Fruit fly (Drosophila melanogaster) whole organism, embryonic: ENCODE data around the gene CG32099.

Experiments used
- Asciz ChIP-seq: fragments of 200-800 bp; sonication (Bioruptor generic); optimal IDR thresholded peaks from 2 replicates; lab custom pipeline; 2017; ENCODE audit warnings: missing biosample characterization, mild to moderate bottlenecking, missing genetic modification characterization, missing genetic modification reagents
- Atf-2 ChIP-seq: fragments of 200-800 bp; sonication (Bioruptor generic); optimal IDR thresholded peaks from 2 replicates; lab custom pipeline; 2016; ENCODE audit warnings: missing biosample characterization, missing genetic modification characterization
- Bdp1 ChIP-seq: fragments of 200-800 bp; sonication (Bioruptor generic); optimal IDR thresholded peaks from 3 replicates; lab custom pipeline; 2016; ENCODE audit warnings: missing biosample characterization, missing genetic modification characterization
- BtbVII ChIP-seq: fragments of 200-800 bp; sonication (Bioruptor generic); optimal IDR thresholded peaks from 3 replicates; lab custom pipeline; 2017; ENCODE audit warnings: missing biosample characterization, mild to moderate bottlenecking, missing genetic modification characterization
- CG10147 ChIP-seq: fragments of 200-800 bp; sonication (Bioruptor generic); optimal IDR thresholded peaks from 2 replicates; lab custom pipeline; 2019; ENCODE audit warnings: missing biosample characterization, mild to moderate bottlenecking, missing genetic modification characterization, moderate library complexity
- CG10462 ChIP-seq: fragments of 200-800 bp; sonication (Bioruptor generic); optimal IDR thresholded peaks from 2 replicates; lab custom pipeline; 2016; ENCODE audit warnings: missing biosample characterization, missing genetic modification characterization
- CG1233 ChIP-seq: fragments of 200-800 bp; sonication (Bioruptor generic); optimal IDR thresholded peaks from 4 replicates; lab custom pipeline; 2018; ENCODE audit warnings: missing biosample characterization, mild to moderate bottlenecking, missing genetic modification characterization
- CG14441 ChIP-seq: fragments of 200-800 bp; sonication (Bioruptor generic); IDR thresholded peaks from 2 replicates; pipeline ENCODE4 v1.3.6; 2022; ENCODE audit warnings: missing biosample characterization, missing genetic modification characterization
- CG1602 ChIP-seq: fragments of 200-800 bp; sonication (Bioruptor generic); optimal IDR thresholded peaks from 3 replicates; lab custom pipeline; 2016; ENCODE audit warnings: missing biosample characterization, missing genetic modification characterization
- CG1603 ChIP-seq: fragments of 200-800 bp; sonication (Bioruptor generic); optimal IDR thresholded peaks from 2 replicates; lab custom pipeline; 2019; ENCODE audit warnings: missing biosample characterization, mild to moderate bottlenecking, missing genetic modification characterization, moderate library complexity
- CG17361 ChIP-seq: fragments of 200-800 bp; sonication (Bioruptor generic); IDR thresholded peaks from 3 replicates; pipeline ENCODE4 v1.3.6; 2022; ENCODE audit warnings: missing biosample characterization, missing genetic modification characterization
- CG17802 ChIP-seq: fragments of 200-800 bp; sonication (Bioruptor generic); optimal IDR thresholded peaks from 2 replicates; lab custom pipeline; 2018; ENCODE audit warnings: missing biosample characterization, mild to moderate bottlenecking, missing genetic modification characterization, moderate library complexity
- CG2712 ChIP-seq: fragments of 200-800 bp; optimal IDR thresholded peaks from 3 replicates; lab custom pipeline; 2019; ENCODE audit warnings: missing biosample characterization, mild to moderate bottlenecking, missing genetic modification characterization, moderate library complexity
- CG3065 ChIP-seq: fragments of 200-800 bp; sonication (Bioruptor generic); optimal IDR thresholded peaks from 2 replicates; lab custom pipeline; 2016; ENCODE audit warnings: missing biosample characterization, missing genetic modification characterization
- CG32532 ChIP-seq: fragments of 200-800 bp; sonication (Bioruptor generic); IDR thresholded peaks from 2 replicates; pipeline ENCODE4 v1.3.6; 2022; ENCODE audit warnings: missing biosample characterization, missing genetic modification characterization
- CG42726 ChIP-seq: fragments of 200-800 bp; sonication (Bioruptor generic); IDR thresholded peaks from 2 replicates; pipeline ENCODE4 v1.3.6; 2022; ENCODE audit warnings: missing biosample characterization, missing genetic modification characterization; ENCODE audit not compliant: partially characterized antibody
- CG43689 ChIP-seq: fragments of 200-800 bp; sonication (Bioruptor generic); IDR thresholded peaks from 2 replicates; pipeline ENCODE4 v1.3.6; 2022; ENCODE audit warnings: missing biosample characterization, missing genetic modification characterization
- CG4854 ChIP-seq: fragments of 200-800 bp; sonication (Bioruptor generic); optimal IDR thresholded peaks from 2 replicates; lab custom pipeline; 2016; ENCODE audit warnings: missing biosample characterization, missing genetic modification characterization, inconsistent platforms
- CG5245 ChIP-seq: fragments of 200-800 bp; sonication (Bioruptor generic); optimal IDR thresholded peaks from 3 replicates; lab custom pipeline; 2016; ENCODE audit warnings: missing biosample characterization, missing genetic modification characterization
- CG7963 ChIP-seq: fragments of 200-800 bp; sonication (Bioruptor generic); IDR thresholded peaks from 3 replicates; pipeline ENCODE4 v1.3.6; 2022; ENCODE audit warnings: missing biosample characterization, missing genetic modification characterization; ENCODE audit not compliant: partially characterized antibody
- CkIIα-i1 ChIP-seq: fragments of 200-800 bp; sonication (Bioruptor generic); IDR thresholded peaks from 2 replicates; pipeline ENCODE4 v1.3.6; 2022; ENCODE audit warnings: missing biosample characterization, missing genetic modification characterization
- E2f1 ChIP-seq: fragments of 200-800 bp; sonication (Bioruptor generic); IDR thresholded peaks from 2 replicates; pipeline ENCODE4 v1.3.6; 2022; ENCODE audit warnings: missing biosample characterization, missing genetic modification characterization
- ERR ChIP-seq: fragments of 200-800 bp; sonication (Bioruptor generic); optimal IDR thresholded peaks from 2 replicates; lab custom pipeline; 2016; ENCODE audit warnings: missing biosample characterization, missing genetic modification characterization
- Gsc ChIP-seq: fragments of 200-800 bp; sonication (Bioruptor generic); IDR thresholded peaks from 2 replicates; pipeline ENCODE4 v1.3.6; 2022; ENCODE audit warnings: missing biosample characterization, missing genetic modification characterization
- HLH4C ChIP-seq: fragments of 200-800 bp; sonication (Bioruptor generic); IDR thresholded peaks from 3 replicates; pipeline ENCODE4 v1.3.6; 2022; ENCODE audit warnings: missing biosample characterization, missing genetic modification characterization; ENCODE audit not compliant: partially characterized antibody
- Hr39 ChIP-seq: fragments of >200 bp; optimal IDR thresholded peaks from 2 replicates; lab custom pipeline; 2017
- Kr ChIP-seq: fragments of 200-800 bp; sonication (Bioruptor generic); optimal IDR thresholded peaks from 2 replicates; lab custom pipeline; 2017; ENCODE audit warnings: missing biosample characterization, mild to moderate bottlenecking, missing genetic modification characterization
- MBD-R2 ChIP-seq: fragments of 200-800 bp; sonication (Bioruptor generic); IDR thresholded peaks from 2 replicates; pipeline ENCODE4 v1.3.6; 2022; ENCODE audit warnings: missing biosample characterization, missing genetic modification characterization
- Mes4 ChIP-seq: fragments of 200-800 bp; sonication (Bioruptor generic); optimal IDR thresholded peaks from 2 replicates; lab custom pipeline; 2016; ENCODE audit warnings: missing biosample characterization, missing genetic modification characterization
- Poxn ChIP-seq: fragments of 200-800 bp; sonication (Bioruptor generic); IDR thresholded peaks from 2 replicates; pipeline ENCODE4 v1.3.6; 2022; ENCODE audit warnings: missing biosample characterization, missing genetic modification characterization
- Usf ChIP-seq: fragments of 200-800 bp; sonication (Bioruptor generic); optimal IDR thresholded peaks from 2 replicates; lab custom pipeline; 2017; ENCODE audit warnings: missing genotype, missing biosample characterization, missing genetic modification characterization
- ab ChIP-seq: fragments of 200-800 bp; sonication (Bioruptor generic); optimal IDR thresholded peaks from 2 replicates; lab custom pipeline; 2016; ENCODE audit warnings: missing biosample characterization, missing genetic modification characterization
- abd-A ChIP-seq: fragments of 200-800 bp; sonication (Bioruptor generic); optimal IDR thresholded peaks from 3 replicates; lab custom pipeline; 2019; ENCODE audit warnings: missing biosample characterization, mild to moderate bottlenecking, missing genetic modification characterization, moderate library complexity
- al ChIP-seq: fragments of 200-800 bp; sonication (Bioruptor generic); IDR thresholded peaks from 2 replicates; pipeline ENCODE4 v1.3.6; 2022; ENCODE audit warnings: missing biosample characterization, missing genetic modification characterization
- ap ChIP-seq: fragments of 200-800 bp; sonication (Bioruptor generic); IDR thresholded peaks from 2 replicates; pipeline ENCODE4 v1.3.6; 2022; ENCODE audit warnings: missing biosample characterization, missing genetic modification characterization
- ash1 ChIP-seq: fragments of 200-800 bp; sonication (Bioruptor generic); optimal IDR thresholded peaks from 2 replicates; lab custom pipeline; 2018; ENCODE audit warnings: missing biosample characterization, mild to moderate bottlenecking, missing genetic modification characterization
- cg ChIP-seq: fragments of 200-800 bp; sonication (Bioruptor generic); optimal IDR thresholded peaks from 3 replicates; lab custom pipeline; 2019; ENCODE audit warnings: missing biosample characterization, mild to moderate bottlenecking, missing genetic modification characterization, moderate library complexity
- dan ChIP-seq: fragments of 200-800 bp; sonication (Bioruptor generic); IDR thresholded peaks from 2 replicates; pipeline ENCODE4 v1.3.6; 2022; ENCODE audit warnings: missing biosample characterization, missing genetic modification characterization
- dimm ChIP-seq: fragments of 200-800 bp; sonication (Bioruptor generic); IDR thresholded peaks from 2 replicates; pipeline ENCODE4 v1.3.6; 2022; ENCODE audit warnings: missing biosample characterization, missing genetic modification characterization
- esg ChIP-seq: fragments of 200-800 bp; sonication (Bioruptor generic); conservative IDR thresholded peaks from 2 replicates; pipeline ENCODE4 v1.3.6; 2022; ENCODE audit warnings: missing biosample characterization, missing genetic modification characterization
- ewg ChIP-seq: fragments of 200-800 bp; sonication (Bioruptor generic); optimal IDR thresholded peaks from 3 replicates; lab custom pipeline; 2017; ENCODE audit warnings: mild to moderate bottlenecking, missing biosample characterization, missing genetic modification reagents, missing genetic modification characterization
- fd96Cb ChIP-seq: fragments of 200-800 bp; sonication (Bioruptor generic); optimal IDR thresholded peaks from 2 replicates; lab custom pipeline; 2018; ENCODE audit warnings: missing biosample characterization, mild to moderate bottlenecking, missing genetic modification characterization, moderate library complexity
- gcm2 ChIP-seq: fragments of 200-800 bp; sonication (Bioruptor generic); optimal IDR thresholded peaks from 2 replicates; lab custom pipeline; 2016; ENCODE audit warnings: missing biosample characterization, missing genetic modification characterization
- gfzf ChIP-seq: fragments of 200-800 bp; sonication (Bioruptor generic); optimal IDR thresholded peaks from 2 replicates; lab custom pipeline; 2016; ENCODE audit warnings: missing biosample characterization, mild to moderate bottlenecking, missing genetic modification characterization, moderate library complexity
- gt ChIP-seq: fragments of 200-800 bp; sonication (Bioruptor generic); IDR thresholded peaks from 2 replicates; pipeline ENCODE4 v1.3.6; 2022; ENCODE audit warnings: missing biosample characterization, missing genetic modification characterization
- hbn ChIP-seq: fragments of 200-800 bp; sonication (Bioruptor generic); IDR thresholded peaks from 2 replicates; pipeline ENCODE4 v1.3.6; 2022; ENCODE audit warnings: missing biosample characterization, missing genetic modification characterization; ENCODE audit not compliant: partially characterized antibody
- sens-2 ChIP-seq: fragments of 200-800 bp; sonication (Bioruptor generic); IDR thresholded peaks from 2 replicates; pipeline ENCODE4 v1.3.6; 2022; ENCODE audit warnings: missing biosample characterization, missing genetic modification characterization
- sim ChIP-seq: fragments of 200-800 bp; sonication (Bioruptor generic); IDR thresholded peaks from 2 replicates; pipeline ENCODE4 v1.3.6; 2022; ENCODE audit warnings: missing biosample characterization, missing genetic modification characterization
- so ChIP-seq: fragments of 200-800 bp; sonication (Bioruptor generic); IDR thresholded peaks from 3 replicates; pipeline ENCODE4 v1.3.6; 2022; ENCODE audit warnings: missing biosample characterization, missing genetic modification characterization
- z ChIP-seq: fragments of 200-800 bp; sonication (Bioruptor generic); IDR thresholded peaks from 3 replicates; pipeline ENCODE4 v1.3.6; 2022; ENCODE audit warnings: missing biosample characterization, missing genetic modification characterization
- zen2 ChIP-seq: fragments of 200-800 bp; sonication (Bioruptor generic); IDR thresholded peaks from 3 replicates; pipeline ENCODE4 v1.3.6; 2022; ENCODE audit warnings: missing biosample characterization, missing genetic modification characterization; ENCODE audit not compliant: partially characterized antibody

The CG32099 gene

DNA sequence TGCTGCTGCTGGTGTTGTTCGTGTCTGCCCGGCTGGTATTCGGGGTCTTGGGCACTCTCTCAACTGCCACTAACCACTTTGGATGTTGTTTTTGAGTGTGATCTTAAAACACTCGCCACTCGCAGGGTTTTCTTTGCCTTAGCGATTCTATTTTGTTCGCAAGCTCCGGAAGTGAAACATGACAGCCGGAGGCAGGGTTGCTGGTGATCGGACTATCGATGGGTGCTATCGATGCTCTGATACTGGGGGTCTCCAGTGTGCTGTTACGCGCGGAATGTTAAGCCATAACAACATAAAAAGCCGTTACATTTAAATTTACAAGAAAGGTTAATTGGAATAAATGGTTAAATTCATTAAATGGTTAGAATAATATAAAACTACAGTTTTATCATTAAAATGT lies 24.1 kb upstream of the CG32099 start, which contains the start of gene yps (continued):
- 0 out of 2 replicates have a peak, but pooled peaks have one; percentile 17 for TF ChIP-seq Poxn
- no peak for TF ChIP-seq abd-A
- TF ChIP-seq Bdp1 (GFP tag; lab: Kevin White, UChicago): peak; percentile 88
- TF ChIP-seq CG2712 (tag; lab: Kevin White, UChicago): peak; percentile 91
- TF ChIP-seq so (GFP tag; lab: Robert Waterston, UW): peak; percentile 90
- peak; percentile 97 for TF ChIP-seq Mes4 (GFP tag; lab: Kevin White, UChicago)
- TF ChIP-seq E2f1 (GFP tag; lab: Robert Waterston, UW): peak; percentile 87
- TF ChIP-seq ewg (GFP tag; lab: Kevin White, UChicago): peak; percentile 87
- TF ChIP-seq al: peak; percentile 73
- peak; percentile 75 for TF ChIP-seq CG7963 (GFP tag; lab: Robert Waterston, UW)
- TF ChIP-seq ash1: peak; percentile 99
- TF ChIP-seq HLH4C (GFP tag; lab: Robert Waterston, UW): peak; percentile 76
- peak; percentile 84 for TF ChIP-seq CG17802 (tag; lab: Kevin White, UChicago)
- peak; percentile 86 for TF ChIP-seq ap (GFP tag; lab: Robert Waterston, UW)
- TF ChIP-seq gt: peak; percentile 55
- TF ChIP-seq Gsc: no peak
- TF ChIP-seq dan: no peak
- TF ChIP-seq hbn (GFP tag; lab: Robert Waterston, UW): peak; percentile 67
- peak; percentile 95 for TF ChIP-seq Asciz (GFP tag; lab: Kevin White, UChicago)
- peak; percentile 51; the same call in 1 of the 2 replicates for TF ChIP-seq CG42726 (GFP tag; lab: Robert Waterston, UW)
- peak; percentile 83 for TF ChIP-seq CG17361 (GFP tag; lab: Robert Waterston, UW)
- TF ChIP-seq Atf-2: peak; percentile 87
- peak; percentile 80 for TF ChIP-seq Kr (GFP tag; lab: Kevin White, UChicago)
- peak; percentile 78; the same call in 1 of the 2 replicates for TF ChIP-seq MBD-R2 (GFP tag; lab: Robert Waterston, UW)
- TF ChIP-seq sens-2 (GFP tag; lab: Robert Waterston, UW): peak; percentile 94
- TF ChIP-seq CG1603 (tag; lab: Kevin White, UChicago): peak; percentile 97
- peak; percentile 62; the same call in 1 of the 2 replicates for TF ChIP-seq CkIIα-i1 (GFP tag; lab: Robert Waterston, UW)
- peak; percentile 83 for TF ChIP-seq CG43689
- no peak; the same call in 1 of the 2 replicates for TF ChIP-seq dimm (GFP tag; lab: Robert Waterston, UW)
- TF ChIP-seq z (GFP tag; lab: Robert Waterston, UW): peak; percentile 73; the same call in 2 of the 3 replicates
- TF ChIP-seq CG14441 (GFP tag; lab: Robert Waterston, UW): peak; percentile 84
- peak; percentile 96 for TF ChIP-seq BtbVII (GFP tag; lab: Kevin White, UChicago)
- peak; percentile 39 for TF ChIP-seq gfzf (GFP tag; lab: Kevin White, UChicago)
- TF ChIP-seq CG1602 (GFP tag; lab: Kevin White, UChicago): peak; percentile 61
- no peak for TF ChIP-seq cg (GFP tag; lab: Kevin White, UChicago)
- TF ChIP-seq esg (GFP tag; lab: Robert Waterston, UW): 0 out of 2 replicates have a peak, but pooled peaks have one; percentile 8
- TF ChIP-seq Usf: peak; percentile 80
- no peak for TF ChIP-seq ab (GFP tag; lab: Kevin White, UChicago)
- TF ChIP-seq CG10147 (GFP tag; lab: Kevin White, UChicago): peak; percentile 85
- TF ChIP-seq CG5245 (GFP tag; lab: Kevin White, UChicago): peak; percentile 84
- peak; percentile 90 for TF ChIP-seq sim (GFP tag; lab: Robert Waterston, UW)
- peak; percentile 85 for TF ChIP-seq CG3065 (GFP tag; lab: Kevin White, UChicago)
- no peak for TF ChIP-seq Hr39 (lab: Kevin White, UChicago)
- peak; percentile 98 for TF ChIP-seq CG1233 (GFP tag; lab: Kevin White, UChicago)
- TF ChIP-seq gcm2 (GFP tag; lab: Kevin White, UChicago): peak; percentile 72
- peak; percentile 92 for TF ChIP-seq CG4854 (GFP tag; lab: Kevin White, UChicago)
- peak; percentile 87 for TF ChIP-seq ERR (GFP tag; lab: Kevin White, UChicago)
- no peak; the same call in 1 of the 3 replicates for TF ChIP-seq zen2 (GFP tag; lab: Robert Waterston, UW)
- TF ChIP-seq CG10462 (GFP tag; lab: Kevin White, UChicago): peak; percentile 73
- TF ChIP-seq CG32532 (GFP tag; lab: Robert Waterston, UW): peak; percentile 93
- peak; percentile 71 for TF ChIP-seq fd96Cb (tag; lab: Kevin White, UChicago)
